Fruit fly (Drosophila melanogaster) whole organism, embryonic: Measurements from ENCODE around the gene Pk34A.

ENCODE experiments used
- Abd-B ChIP-seq: fragments of 200-800 bp; sonication (Bioruptor generic); optimal IDR thresholded peaks from 2 replicates; lab custom pipeline; 2018; ENCODE audit warnings: missing biosample characterization, mild to moderate bottlenecking, missing genetic modification characterization, moderate library complexity
- Aef1 ChIP-seq: fragments of 200-800 bp; sonication (Bioruptor generic); IDR thresholded peaks from 3 replicates; pipeline ENCODE4 v1.3.6; 2022; ENCODE audit warnings: missing biosample characterization, missing genetic modification characterization
- B-H2 ChIP-seq: fragments of 200-800 bp; sonication (Bioruptor generic); optimal IDR thresholded peaks from 2 replicates; lab custom pipeline; 2018; ENCODE audit warnings: missing biosample characterization, mild to moderate bottlenecking, missing genetic modification characterization
- CG13287 ChIP-seq: fragments of 200-800 bp; sonication (Bioruptor generic); IDR thresholded peaks from 2 replicates; pipeline ENCODE4 v1.3.6; 2022; ENCODE audit warnings: missing biosample characterization, missing genetic modification characterization; ENCODE audit not compliant: partially characterized antibody
- CG15601 ChIP-seq: fragments of 200-800 bp; sonication (Bioruptor generic); optimal IDR thresholded peaks from 3 replicates; lab custom pipeline; 2019; ENCODE audit warnings: missing biosample characterization, mild to moderate bottlenecking, missing genetic modification characterization, moderate library complexity
- CG16863 ChIP-seq: fragments of 200-800 bp; sonication (Bioruptor generic); optimal IDR thresholded peaks from 3 replicates; lab custom pipeline; 2016; ENCODE audit warnings: missing biosample characterization, missing genetic modification characterization
- CG3065 ChIP-seq: fragments of 200-800 bp; sonication (Bioruptor generic); optimal IDR thresholded peaks from 2 replicates; lab custom pipeline; 2016; ENCODE audit warnings: missing biosample characterization, missing genetic modification characterization
- CG31365 ChIP-seq: fragments of 200-800 bp; sonication (Bioruptor generic); optimal IDR thresholded peaks from 2 replicates; lab custom pipeline; 2018; ENCODE audit warnings: missing biosample characterization, mild to moderate bottlenecking, missing genetic modification characterization
- CG4424 ChIP-seq: fragments of 200-800 bp; sonication (Bioruptor generic); optimal IDR thresholded peaks from 3 replicates; lab custom pipeline; 2016; ENCODE audit warnings: missing biosample characterization, missing genetic modification characterization
- CG6175 ChIP-seq: fragments of 200-800 bp; sonication (Bioruptor generic); IDR thresholded peaks from 3 replicates; pipeline ENCODE4 v1.3.6; 2022; ENCODE audit warnings: missing biosample characterization, missing genetic modification characterization
- CG7928 ChIP-seq: fragments of 200-800 bp; sonication (Bioruptor generic); optimal IDR thresholded peaks from 2 replicates; lab custom pipeline; 2017; ENCODE audit warnings: missing biosample characterization, mild to moderate bottlenecking, missing genetic modification characterization
- CG8281 ChIP-seq: fragments of 200-800 bp; sonication (Bioruptor generic); optimal IDR thresholded peaks from 2 replicates; lab custom pipeline; 2018; ENCODE audit warnings: missing biosample characterization, mild to moderate bottlenecking, missing genetic modification characterization, moderate library complexity
- CG8478 ChIP-seq: fragments of >200 bp; optimal IDR thresholded peaks from 2 replicates; lab custom pipeline; 2018
- CG9215 ChIP-seq: fragments of 200-800 bp; sonication (Bioruptor generic); IDR thresholded peaks from 2 replicates; pipeline ENCODE4 v1.3.6; 2022; ENCODE audit warnings: missing biosample characterization, missing genetic modification characterization
- CG9609 ChIP-seq: fragments of 200-800 bp; sonication (Bioruptor generic); optimal IDR thresholded peaks from 3 replicates; lab custom pipeline; 2016; ENCODE audit warnings: missing biosample characterization, missing genetic modification characterization
- Deaf1 ChIP-seq: fragments of 200-800 bp; optimal IDR thresholded peaks from 3 replicates; lab custom pipeline; 2019; ENCODE audit warnings: missing biosample characterization, mild to moderate bottlenecking, missing genetic modification characterization, moderate library complexity
- Dip2 ChIP-seq: fragments of 200-800 bp; sonication (Bioruptor generic); IDR thresholded peaks from 2 replicates; pipeline ENCODE4 v1.3.6; 2022; ENCODE audit warnings: missing biosample characterization, missing genetic modification characterization
- Doc2 ChIP-seq: fragments of 200-800 bp; sonication (Bioruptor generic); IDR thresholded peaks from 2 replicates; pipeline ENCODE4 v1.3.6; 2022; ENCODE audit warnings: missing biosample characterization, missing genetic modification characterization
- Hr39 ChIP-seq: fragments of >200 bp; optimal IDR thresholded peaks from 2 replicates; lab custom pipeline; 2017
- Kr ChIP-seq: fragments of 200-800 bp; sonication (Bioruptor generic); optimal IDR thresholded peaks from 2 replicates; lab custom pipeline; 2017; ENCODE audit warnings: missing biosample characterization, mild to moderate bottlenecking, missing genetic modification characterization
- Lhr ChIP-seq: fragments of 200-800 bp; sonication (Bioruptor generic); optimal IDR thresholded peaks from 3 replicates; lab custom pipeline; 2017; ENCODE audit warnings: mild to moderate bottlenecking, missing biosample characterization, missing genetic modification reagents, missing genetic modification characterization
- MBD-R2 ChIP-seq: fragments of 200-800 bp; sonication (Bioruptor generic); IDR thresholded peaks from 2 replicates; pipeline ENCODE4 v1.3.6; 2022; ENCODE audit warnings: missing biosample characterization, missing genetic modification characterization
- MTF-1 ChIP-seq: fragments of 200-800 bp; sonication (Bioruptor generic); optimal IDR thresholded peaks from 2 replicates; lab custom pipeline; 2018; ENCODE audit warnings: missing biosample characterization, mild to moderate bottlenecking, missing genetic modification characterization, borderline replicate concordance
- Mes4 ChIP-seq: fragments of 200-800 bp; sonication (Bioruptor generic); optimal IDR thresholded peaks from 2 replicates; lab custom pipeline; 2016; ENCODE audit warnings: missing biosample characterization, missing genetic modification characterization
- Spps ChIP-seq: fragments of 200-800 bp; sonication (Bioruptor generic); optimal IDR thresholded peaks from 2 replicates; lab custom pipeline; 2018; ENCODE audit warnings: missing biosample characterization, mild to moderate bottlenecking, missing genetic modification characterization
- ara ChIP-seq: fragments of 200-800 bp; sonication (Bioruptor generic); IDR thresholded peaks from 2 replicates; pipeline ENCODE4 v1.3.6; 2022; ENCODE audit warnings: missing biosample characterization, missing genetic modification characterization
- bbx ChIP-seq: fragments of 200-800 bp; sonication (Bioruptor generic); IDR thresholded peaks from 2 replicates; pipeline ENCODE4 v1.3.6; 2022; ENCODE audit warnings: missing biosample characterization, missing genetic modification characterization; ENCODE audit not compliant: partially characterized antibody
- bigmax ChIP-seq: fragments of 200-800 bp; sonication (Bioruptor generic); optimal IDR thresholded peaks from 2 replicates; lab custom pipeline; 2018; ENCODE audit warnings: missing biosample characterization, mild to moderate bottlenecking, missing genetic modification characterization
- chm ChIP-seq: fragments of 200-800 bp; sonication (Bioruptor generic); IDR thresholded peaks from 2 replicates; pipeline ENCODE4 v1.3.6; 2022; ENCODE audit warnings: missing biosample characterization, missing genetic modification characterization
- ci ChIP-seq: fragments of 200-800 bp; sonication (Bioruptor generic); IDR thresholded peaks from 3 replicates; pipeline ENCODE4 v1.3.6; 2022; ENCODE audit warnings: missing biosample characterization, missing genetic modification characterization
- crp ChIP-seq, 2 experiments: fragments of 200-800 bp; sonication (Bioruptor generic); optimal IDR thresholded peaks; 2 replicates in 1 of 2; 3 replicates in 1 of 2; lab custom pipeline; 2017; ENCODE audit warnings: missing biosample characterization in 2 of 2, missing genetic modification characterization in 2 of 2, mild to moderate bottlenecking in 1 of 2, moderate library complexity in 1 of 2
- dpn ChIP-seq, 2 experiments: fragments of 200-800 bp; sonication (Bioruptor generic); optimal IDR thresholded peaks; 3 replicates each; lab custom pipeline; 2016; ENCODE audit warnings: missing biosample characterization in 2 of 2, missing genetic modification characterization in 2 of 2
- emc ChIP-seq: fragments of 200-800 bp; sonication (Bioruptor generic); optimal IDR thresholded peaks from 2 replicates; lab custom pipeline; 2016; ENCODE audit warnings: missing biosample characterization, missing genetic modification characterization
- grau ChIP-seq: fragments of 200-800 bp; optimal IDR thresholded peaks from 3 replicates; lab custom pipeline; 2019; ENCODE audit warnings: missing biosample characterization, mild to moderate bottlenecking, missing genetic modification characterization, moderate library complexity
- gsb ChIP-seq: fragments of 200-800 bp; sonication (Bioruptor generic); IDR thresholded peaks from 2 replicates; pipeline ENCODE4 v1.3.6; 2022; ENCODE audit warnings: missing biosample characterization, missing genetic modification characterization
- kay ChIP-seq: fragments of 200-800 bp; sonication (Bioruptor generic); optimal IDR thresholded peaks from 2 replicates; lab custom pipeline; 2016; ENCODE audit warnings: missing biosample characterization, missing genetic modification characterization
- kni ChIP-seq: fragments of 200-800 bp; sonication (Bioruptor generic); optimal IDR thresholded peaks from 3 replicates; lab custom pipeline; 2017; ENCODE audit warnings: mild to moderate bottlenecking, missing biosample characterization, missing genetic modification reagents, missing genetic modification characterization
- knrl ChIP-seq: fragments of 200-800 bp; sonication (Bioruptor generic); IDR thresholded peaks from 3 replicates; pipeline ENCODE4 v1.3.6; 2022; ENCODE audit warnings: missing biosample characterization, missing genetic modification characterization; ENCODE audit not compliant: partially characterized antibody
- pb ChIP-seq: fragments of 200-800 bp; sonication (Bioruptor generic); optimal IDR thresholded peaks from 3 replicates; lab custom pipeline; 2016; ENCODE audit warnings: missing biosample characterization, missing genetic modification characterization
- pros ChIP-seq: fragments of 200-800 bp; sonication (Bioruptor generic); optimal IDR thresholded peaks from 3 replicates; lab custom pipeline; 2019; ENCODE audit warnings: missing biosample characterization, mild to moderate bottlenecking, missing genetic modification characterization, moderate library complexity
- sr ChIP-seq: fragments of 200-800 bp; sonication (Bioruptor generic); IDR thresholded peaks from 3 replicates; pipeline ENCODE4 v1.3.6; 2022; ENCODE audit warnings: missing biosample characterization, missing genetic modification characterization
- stwl ChIP-seq: fragments of 200-800 bp; sonication (Bioruptor generic); optimal IDR thresholded peaks from 3 replicates; lab custom pipeline; 2018; ENCODE audit warnings: missing biosample characterization, mild to moderate bottlenecking, missing genetic modification characterization, moderate library complexity
- tap ChIP-seq: fragments of 200-800 bp; optimal IDR thresholded peaks from 3 replicates; lab custom pipeline; 2019; ENCODE audit warnings: missing biosample characterization, mild to moderate bottlenecking, missing genetic modification characterization, moderate library complexity
- tio ChIP-seq: fragments of 200-800 bp; sonication (Bioruptor generic); optimal IDR thresholded peaks from 2 replicates; lab custom pipeline; 2017; ENCODE audit warnings: missing biosample characterization, missing genetic modification characterization, inconsistent platforms
- tll ChIP-seq, 2 experiments: fragments of 200-800 bp in 1 of 2; fragments of >200 bp in 1 of 2; sonication (Bioruptor generic) in 1 of 2; optimal IDR thresholded peaks; 2 replicates each; lab custom pipeline; 2017 to 2019; ENCODE audit warnings: missing biosample characterization in 2 of 2, missing genetic modification characterization in 2 of 2, mild to moderate bottlenecking in 1 of 2, moderate library complexity in 1 of 2
- tna ChIP-seq: fragments of 200-800 bp; sonication (Bioruptor generic); IDR thresholded peaks from 2 replicates; pipeline ENCODE4 v1.3.6; 2022; ENCODE audit warnings: missing biosample characterization, missing genetic modification characterization; ENCODE audit not compliant: partially characterized antibody
- trem ChIP-seq: fragments of 200-800 bp; optimal IDR thresholded peaks from 3 replicates; lab custom pipeline; 2019; ENCODE audit warnings: missing biosample characterization, mild to moderate bottlenecking, missing genetic modification characterization, moderate library complexity
- trh ChIP-seq: fragments of 200-800 bp; sonication (Bioruptor generic); optimal IDR thresholded peaks from 2 replicates; lab custom pipeline; 2016; ENCODE audit warnings: missing biosample characterization, missing genetic modification characterization

Pk34A gene

dm6 chr2L:13164994-13165801, 6.6 kb downstream of the Pk34A start, which contains the start of gene Sirt1 (continued):
- TF ChIP-seq Aef1: peak; percentile 71; the same call in 2 of the 3 replicates
- TF ChIP-seq dpn (GFP tag; optimal IDR thresholded peaks at IDR 0.05; lab: Kevin White, UChicago): peak; percentile 52 to 85
- no peak for TF ChIP-seq Dip2 (GFP tag; lab: Robert Waterston, UW)
- peak; percentile 54; the same call in 1 of the 2 replicates for TF ChIP-seq ara (GFP tag; lab: Robert Waterston, UW)
- peak in 1 of 2 experiments; percentile 49 for TF ChIP-seq crp (GFP tag; optimal IDR thresholded peaks at IDR 0.05; lab: Kevin White, UChicago)
- TF ChIP-seq B-H2 (GFP tag; lab: Kevin White, UChicago): peak; percentile 30
- peak; percentile 18 for TF ChIP-seq stwl
- TF ChIP-seq CG16863: peak; percentile 57
- TF ChIP-seq bigmax (GFP tag; lab: Kevin White, UChicago): no peak
- peak; percentile 90 for TF ChIP-seq CG4424 (GFP tag; lab: Kevin White, UChicago)
- peak; percentile 100 for TF ChIP-seq kay (GFP tag; lab: Kevin White, UChicago)
- TF ChIP-seq Mes4 (GFP tag; lab: Kevin White, UChicago): no peak
- peak; percentile 85 for TF ChIP-seq CG8281 (tag; lab: Kevin White, UChicago)
- no peak for TF ChIP-seq CG13287 (GFP tag; lab: Robert Waterston, UW)
- TF ChIP-seq CG3065: peak; percentile 47
- TF ChIP-seq grau (tag; lab: Kevin White, UChicago): peak; percentile 99
- peak; percentile 78 for TF ChIP-seq CG15601 (tag; lab: Kevin White, UChicago)
- TF ChIP-seq CG6175 (GFP tag; lab: Robert Waterston, UW): 0 out of 3 replicates have a peak, but pooled peaks have one; percentile 36
- peak; percentile 22; the same call in 1 of the 2 replicates for TF ChIP-seq chm (GFP tag; lab: Robert Waterston, UW)
- TF ChIP-seq pb (GFP tag; lab: Kevin White, UChicago): no peak
- TF ChIP-seq CG8478: no peak
- no peak for TF ChIP-seq pros (GFP tag; lab: Kevin White, UChicago)
- TF ChIP-seq tio (GFP tag; lab: Kevin White, UChicago): peak; percentile 94
- peak; percentile 39 for TF ChIP-seq CG9609 (GFP tag; lab: Kevin White, UChicago)
- TF ChIP-seq sr (GFP tag; lab: Robert Waterston, UW): no peak
- peak; percentile 48; the same call in 1 of the 3 replicates for TF ChIP-seq ci (GFP tag; lab: Robert Waterston, UW)
- peak; percentile 58 for TF ChIP-seq Spps (tag; lab: Kevin White, UChicago)
- peak; percentile 32; the same call in 1 of the 3 replicates for TF ChIP-seq knrl
- TF ChIP-seq CG9215 (GFP tag; lab: Robert Waterston, UW): peak; percentile 88
- peak; percentile 67 for TF ChIP-seq MTF-1 (GFP tag; lab: Kevin White, UChicago)
- peak; percentile 63; the same call in 1 of the 2 replicates for TF ChIP-seq bbx (GFP tag; lab: Robert Waterston, UW)
- TF ChIP-seq CG31365 (tag; lab: Kevin White, UChicago): peak; percentile 29
- peak; percentile 56 for TF ChIP-seq Lhr (GFP tag; lab: Kevin White, UChicago)
- TF ChIP-seq trem (tag; lab: Kevin White, UChicago): peak; percentile 61
- TF ChIP-seq MBD-R2: no peak
- no peak for TF ChIP-seq tll (GFP tag; optimal IDR thresholded peaks at IDR 0.05; lab: Kevin White, UChicago)
- TF ChIP-seq emc (GFP tag; lab: Kevin White, UChicago): no peak
- TF ChIP-seq Abd-B (GFP tag; lab: Kevin White, UChicago): peak; percentile 92
- no peak for TF ChIP-seq Hr39 (lab: Kevin White, UChicago)
- peak; percentile 8; the same call in 1 of the 2 replicates for TF ChIP-seq Doc2
- peak; percentile 59 for TF ChIP-seq Deaf1
- TF ChIP-seq Kr (GFP tag; lab: Kevin White, UChicago): no peak
- peak; percentile 62 for TF ChIP-seq tap
- no peak for TF ChIP-seq kni (GFP tag; lab: Kevin White, UChicago)
- TF ChIP-seq CG7928 (GFP tag; lab: Kevin White, UChicago): peak; percentile 51
- peak; percentile 52; the same call in 1 of the 2 replicates for TF ChIP-seq gsb (GFP tag; lab: Robert Waterston, UW)
- TF ChIP-seq tna (GFP tag; lab: Robert Waterston, UW): no peak
- TF ChIP-seq trh (GFP tag; lab: Kevin White, UChicago): peak; percentile 57
